Fruit fly (Drosophila melanogaster) whole organism, embryonic: ENCODE data around the gene CCT7.

Experiments used
- Atf-2 ChIP-seq: fragments of 200-800 bp; sonication (Bioruptor generic); optimal IDR thresholded peaks from 2 replicates; lab custom pipeline; 2016; ENCODE audit warnings: missing biosample characterization, missing genetic modification characterization
- CG10147 ChIP-seq: fragments of 200-800 bp; sonication (Bioruptor generic); optimal IDR thresholded peaks from 2 replicates; lab custom pipeline; 2019; ENCODE audit warnings: missing biosample characterization, mild to moderate bottlenecking, missing genetic modification characterization, moderate library complexity
- CG10565 ChIP-seq: fragments of 200-800 bp; sonication (Bioruptor generic); optimal IDR thresholded peaks from 3 replicates; lab custom pipeline; 2016; ENCODE audit warnings: missing biosample characterization, mild to moderate bottlenecking, missing genetic modification characterization
- CG11247 ChIP-seq: fragments of 200-800 bp; sonication (Bioruptor generic); IDR thresholded peaks from 2 replicates; pipeline ENCODE4 v1.3.6; 2022; ENCODE audit warnings: missing biosample characterization, missing genetic modification characterization
- CG6175 ChIP-seq: fragments of 200-800 bp; sonication (Bioruptor generic); IDR thresholded peaks from 3 replicates; pipeline ENCODE4 v1.3.6; 2022; ENCODE audit warnings: missing biosample characterization, missing genetic modification characterization
- CG6689 ChIP-seq: fragments of 200-800 bp; sonication (Bioruptor generic); IDR thresholded peaks from 2 replicates; pipeline ENCODE4 v1.3.6; 2022; ENCODE audit warnings: missing biosample characterization, missing genetic modification characterization
- CG8388 ChIP-seq: fragments of 200-800 bp; sonication (Bioruptor generic); optimal IDR thresholded peaks from 2 replicates; lab custom pipeline; 2019; ENCODE audit warnings: missing biosample characterization, mild to moderate bottlenecking, missing genetic modification characterization, moderate library complexity
- CG9215 ChIP-seq: fragments of 200-800 bp; sonication (Bioruptor generic); IDR thresholded peaks from 2 replicates; pipeline ENCODE4 v1.3.6; 2022; ENCODE audit warnings: missing biosample characterization, missing genetic modification characterization
- Drgx ChIP-seq: fragments of 200-800 bp; sonication (Bioruptor generic); IDR thresholded peaks from 2 replicates; pipeline ENCODE4 v1.3.6; 2022; ENCODE audit warnings: missing biosample characterization, missing genetic modification characterization
- Hand ChIP-seq: fragments of 200-800 bp; sonication (Bioruptor generic); optimal IDR thresholded peaks from 2 replicates; lab custom pipeline; 2017; ENCODE audit warnings: mild to moderate bottlenecking, missing biosample characterization, missing genetic modification reagents, missing genetic modification characterization
- HmgZ ChIP-seq: fragments of 200-800 bp; sonication (Bioruptor generic); optimal IDR thresholded peaks from 2 replicates; lab custom pipeline; 2018; ENCODE audit warnings: missing biosample characterization, mild to moderate bottlenecking, missing genetic modification characterization
- Med ChIP-seq: fragments of 200-800 bp; sonication (Bioruptor generic); peaks from one replicate; lab custom pipeline; 2016; ENCODE audit warnings: missing biosample characterization, missing genetic modification characterization, mild to moderate bottlenecking, inconsistent platforms, moderate library complexity
- Meics ChIP-seq: fragments of 200-800 bp; sonication (Bioruptor generic); optimal IDR thresholded peaks from 2 replicates; lab custom pipeline; 2017; ENCODE audit warnings: missing biosample characterization, mild to moderate bottlenecking, missing genetic modification characterization
- Opbp ChIP-seq: fragments of 200-800 bp; sonication (Bioruptor generic); IDR thresholded peaks from 3 replicates; pipeline ENCODE4 v1.3.6; 2022; ENCODE audit warnings: missing biosample characterization, missing genetic modification characterization; ENCODE audit not compliant: partially characterized antibody
- Pdp1 ChIP-seq, 2 experiments: fragments of 200-800 bp; sonication (Bioruptor generic); optimal IDR thresholded peaks; 3 replicates each; lab custom pipeline; 2016; ENCODE audit warnings: missing biosample characterization in 2 of 2, missing genetic modification characterization in 2 of 2, mild to moderate bottlenecking in 1 of 2, moderate library complexity in 1 of 2
- Side ChIP-seq: fragments of 200-800 bp; sonication (Bioruptor generic); optimal IDR thresholded peaks from 2 replicates; lab custom pipeline; 2016; ENCODE audit warnings: missing biosample characterization, missing genetic modification characterization
- Sin3A ChIP-seq: fragments of >200 bp; optimal IDR thresholded peaks from 2 replicates; lab custom pipeline; 2018
- Sry-β ChIP-seq: fragments of 200-800 bp; sonication (Bioruptor generic); optimal IDR thresholded peaks from 2 replicates; lab custom pipeline; 2018; ENCODE audit warnings: missing biosample characterization, mild to moderate bottlenecking, missing genetic modification characterization, moderate library complexity
- Trl ChIP-seq, 3 experiments: fragments of >200 bp in 2 of 3; fragments of 200-800 bp in 1 of 3; sonication (Bioruptor generic) in 1 of 3; optimal IDR thresholded peaks; 2 replicates in 1 of 3; 3 replicates in 2 of 3; lab custom pipeline; 2016 to 2017; ENCODE audit warnings: missing biosample characterization in 1 of 3, missing genetic modification characterization in 1 of 3
- ara ChIP-seq: fragments of 200-800 bp; sonication (Bioruptor generic); IDR thresholded peaks from 2 replicates; pipeline ENCODE4 v1.3.6; 2022; ENCODE audit warnings: missing biosample characterization, missing genetic modification characterization
- bbx ChIP-seq: fragments of 200-800 bp; sonication (Bioruptor generic); IDR thresholded peaks from 2 replicates; pipeline ENCODE4 v1.3.6; 2022; ENCODE audit warnings: missing biosample characterization, missing genetic modification characterization; ENCODE audit not compliant: partially characterized antibody
- cad ChIP-seq: fragments of >200 bp; optimal IDR thresholded peaks from 2 replicates; lab custom pipeline; 2017; ENCODE audit warnings: missing biosample characterization, missing genetic modification characterization
- chinmo ChIP-seq: fragments of 200-800 bp; sonication (Bioruptor generic); IDR thresholded peaks from 4 replicates; pipeline ENCODE4 v1.3.6; 2022; ENCODE audit warnings: missing biosample characterization, missing genetic modification characterization; ENCODE audit not compliant: partially characterized antibody
- corto ChIP-seq: fragments of 200-800 bp; sonication (Bioruptor generic); optimal IDR thresholded peaks from 2 replicates; lab custom pipeline; 2016; ENCODE audit warnings: missing biosample characterization, mild to moderate bottlenecking, missing genetic modification characterization, moderate library complexity
- crol ChIP-seq: fragments of 200-800 bp; sonication (Bioruptor generic); IDR thresholded peaks from 2 replicates; pipeline ENCODE4 v1.3.6; 2022; ENCODE audit warnings: missing biosample characterization, missing genetic modification characterization
- crp ChIP-seq, 2 experiments: fragments of 200-800 bp; sonication (Bioruptor generic); optimal IDR thresholded peaks; 2 replicates in 1 of 2; 3 replicates in 1 of 2; lab custom pipeline; 2017; ENCODE audit warnings: missing biosample characterization in 2 of 2, missing genetic modification characterization in 2 of 2, mild to moderate bottlenecking in 1 of 2, moderate library complexity in 1 of 2
- gcm2 ChIP-seq: fragments of 200-800 bp; sonication (Bioruptor generic); optimal IDR thresholded peaks from 2 replicates; lab custom pipeline; 2016; ENCODE audit warnings: missing biosample characterization, missing genetic modification characterization
- hb ChIP-seq: fragments of 200-800 bp; sonication (Bioruptor generic); IDR thresholded peaks from 3 replicates; pipeline ENCODE4 v1.3.6; 2022; ENCODE audit warnings: missing biosample characterization, missing genetic modification characterization; ENCODE audit not compliant: partially characterized antibody
- nerfin-1 ChIP-seq: fragments of 200-800 bp; sonication (Bioruptor generic); optimal IDR thresholded peaks from 3 replicates; lab custom pipeline; 2019; ENCODE audit warnings: missing biosample characterization, mild to moderate bottlenecking, missing genetic modification characterization, moderate library complexity
- otp ChIP-seq: fragments of 200-800 bp; sonication (Bioruptor generic); IDR thresholded peaks from 3 replicates; pipeline ENCODE4, ENCODE4 v1.3.6; 2022; ENCODE audit warnings: missing biosample characterization, missing genetic modification characterization
- rib ChIP-seq: fragments of 200-800 bp; sonication (Bioruptor generic); IDR thresholded peaks from 2 replicates; pipeline ENCODE4 v1.3.6; 2022; ENCODE audit warnings: missing biosample characterization, missing genetic modification characterization
- slbo ChIP-seq: fragments of 200-800 bp; sonication (Bioruptor generic); IDR thresholded peaks from 2 replicates; pipeline ENCODE4 v1.3.6; 2022; ENCODE audit warnings: missing biosample characterization, missing genetic modification characterization
- tll ChIP-seq, 2 experiments: fragments of 200-800 bp in 1 of 2; fragments of >200 bp in 1 of 2; sonication (Bioruptor generic) in 1 of 2; optimal IDR thresholded peaks; 2 replicates each; lab custom pipeline; 2017 to 2019; ENCODE audit warnings: missing biosample characterization in 2 of 2, missing genetic modification characterization in 2 of 2, mild to moderate bottlenecking in 1 of 2, moderate library complexity in 1 of 2
- vvl ChIP-seq: fragments of 200-800 bp; sonication (Bioruptor generic); IDR thresholded peaks from 2 replicates; pipeline ENCODE4 v1.3.6; 2022; ENCODE audit warnings: missing biosample characterization, missing genetic modification characterization
- yki ChIP-seq: fragments of >200 bp; optimal IDR thresholded peaks from 3 replicates; lab custom pipeline; 2018
- z ChIP-seq: fragments of 200-800 bp; sonication (Bioruptor generic); IDR thresholded peaks from 3 replicates; pipeline ENCODE4 v1.3.6; 2022; ENCODE audit warnings: missing biosample characterization, missing genetic modification characterization

CCT7 gene

dm6 chr3R:8792463-8793175 lies 8.7 kb upstream of the CCT7 start (continued):
- TF ChIP-seq bbx: 0 out of 2 replicates have a peak, but pooled peaks have one; percentile 10
- TF ChIP-seq Opbp (GFP tag; lab: Robert Waterston, UW): 0 out of 3 replicates have a peak, but pooled peaks have one; percentile 49
- no peak for TF ChIP-seq rib (GFP tag; lab: Robert Waterston, UW)
- TF ChIP-seq Trl (optimal IDR thresholded peaks at IDR 0.05; lab: Kevin White, UChicago): peak; percentile 27 to 80
- TF ChIP-seq Trl (GFP tag; optimal IDR thresholded peaks at IDR 0.05; lab: Kevin White, UChicago): no peak
- peak; percentile 89 for TF ChIP-seq z (GFP tag; lab: Robert Waterston, UW)
- no peak for TF ChIP-seq HmgZ (tag; lab: Kevin White, UChicago)
- peak; percentile 62 for TF ChIP-seq Med
- TF ChIP-seq Drgx (GFP tag; lab: Robert Waterston, UW): peak; percentile 51; the same call in 1 of the 2 replicates
- no peak for TF ChIP-seq hb
- TF ChIP-seq corto (GFP tag; lab: Kevin White, UChicago): peak; percentile 29
- TF ChIP-seq CG8388: no peak
- TF ChIP-seq yki: peak; percentile 36
- TF ChIP-seq vvl: peak; percentile 19; the same call in 1 of the 2 replicates
- no peak for TF ChIP-seq slbo
- no peak for TF ChIP-seq Hand (GFP tag; lab: Kevin White, UChicago)
- no peak for TF ChIP-seq tll (GFP tag; optimal IDR thresholded peaks at IDR 0.05; lab: Kevin White, UChicago)

- TF ChIP-seq ara (GFP tag; lab: Robert Waterston, UW) (0 out of 2 replicates have a peak, but pooled peaks have one; percentile 9), cad (GFP tag; lab: Kevin White, UChicago) (no peak), Atf-2 (no peak), crp (GFP tag; optimal IDR thresholded peaks at IDR 0.05; lab: Kevin White, UChicago) (no peak), Pdp1 (GFP tag; optimal IDR thresholded peaks at IDR 0.05; lab: Kevin White, UChicago) (peak in 1 of 2 experiments; percentile 23), Meics (no peak), chinmo (peak; percentile 64; the same call in 3 of the 4 replicates), Sin3A (lab: Kevin White, UChicago) (no peak), CG6689 (GFP tag; lab: Robert Waterston, UW) (no peak), Side (GFP tag; lab: Kevin White, UChicago) (no peak), CG10565 (no peak), nerfin-1 (tag; lab: Kevin White, UChicago) (no peak), otp (GFP tag; lab: Robert Waterston, UW) (no peak), Sry-β (GFP tag; lab: Kevin White, UChicago) (no peak), CG10147 (GFP tag; lab: Kevin White, UChicago) (no peak), CG6175 (GFP tag; lab: Robert Waterston, UW) (0 out of 3 replicates have a peak, but pooled peaks have one; percentile 32), CG11247 (GFP tag; lab: Robert Waterston, UW) (no peak), CG9215 (GFP tag; lab: Robert Waterston, UW) (no peak), crol (GFP tag; lab: Robert Waterston, UW) (peak; percentile 49)
Measured at dm6 chr3R:8793726-8794125, 7.6 kb upstream of the CCT7 start.

dm6 chr3R:8794384-8794783 lies 7.0 kb upstream of the CCT7 start, which contains the start of gene Ir85a:
Ir85a (plus strand) TSS chr3R:8794684.
- TF ChIP-seq gcm2 (GFP tag; lab: Kevin White, UChicago) (no peak), CG10565 (no peak)
- TF ChIP-seq, all 482 proteins: peak for 0
